Worm (Caenorhabditis elegans) whole organism, dauer: Measurements from ENCODE around the gene srh-98.

Experiments
- unc-62 ChIP-seq: sonication (generic microtip); optimal IDR thresholded peaks from 2 replicates; lab custom pipeline; 2017; ENCODE audit warnings: missing biosample characterization, missing genetic modification reagents, missing genetic modification characterization

srh-98 gene

ce11 chrV:16202618-16203017, 32.9 kb downstream of the srh-98 start, which contains the start of gene F11A5.18:
Gene F11A5.18, plus strand, starts transcription at chrV:16202918.
- no peak for TF ChIP-seq unc-62

- no peak for TF ChIP-seq unc-62
These were observed 33.8 kb downstream of the srh-98 start, which contains the start of gene F11A5.17 for ce11 chrV:16201730-16202129. Gene F11A5.17, plus strand, starts transcription at chrV:16202030.

ce11 chrV:16198016-16198415, 37.5 kb downstream of the srh-98 start, which contains the start of gene F11A5.5:
Gene F11A5.5, plus strand, starts transcription at chrV:16198316.
- TF ChIP-seq unc-62: no peak

- TF ChIP-seq unc-62: no peak
These were observed 40.2 kb downstream of the srh-98 start, which contains the start of gene rabr-3 for ce11 chrV:16195379-16195778. Gene rabr-3, plus strand, starts transcription at chrV:16195679.

- TF ChIP-seq unc-62: no peak
These were observed 40.9 kb downstream of the srh-98 start, which contains the start of gene rabr-4 for ce11 chrV:16194639-16195038. Gene rabr-4, plus strand, starts transcription at chrV:16194939.

ce11 chrV:16192114-16192513, 43.4 kb downstream of the srh-98 start, which contains the start of gene srh-279:
Gene srh-279, plus strand, starts transcription at chrV:16192414.
- no peak for TF ChIP-seq unc-62

ce11 chrV:16190485-16190884, 45.1 kb downstream of the srh-98 start, which contains the start of gene srh-281:
Gene srh-281, plus strand, starts transcription at chrV:16190785.
- no peak for TF ChIP-seq unc-62
